Worm (Caenorhabditis elegans) whole organism, L3 larva: Measurements from ENCODE around the gene T05A8.6.

Experiments used
- R02D3.7 ChIP-seq: fragments of 150-350 bp; optimal IDR thresholded peaks from 2 replicates; lab custom pipeline; 2014; ENCODE audit warnings: missing biosample characterization, missing genetic modification characterization
- ZK546.5 ChIP-seq: sonication (generic microtip); optimal IDR thresholded peaks from 2 replicates; lab custom pipeline; 2017; ENCODE audit warnings: missing biosample characterization, missing genetic modification characterization
- ama-1 ChIP-seq: fragments of 150-350 bp; optimal IDR thresholded peaks from 2 replicates; lab custom pipeline; 2018
- ceh-82 ChIP-seq: fragments of 150-350 bp; optimal IDR thresholded peaks from 2 replicates; lab custom pipeline; 2014; ENCODE audit warnings: missing biosample characterization, missing genetic modification characterization
- daf-12 ChIP-seq: fragments of 150-350 bp; optimal IDR thresholded peaks from 2 replicates; lab custom pipeline; 2014; ENCODE audit warnings: missing biosample characterization, missing genetic modification reagents, missing genetic modification characterization
- egl-27 ChIP-seq: sonication (generic microtip); optimal IDR thresholded peaks from 4 replicates; lab custom pipeline; 2017; ENCODE audit warnings: missing biosample characterization, missing genetic modification reagents, missing genetic modification characterization
- egl-5 ChIP-seq: fragments of 150-350 bp; optimal IDR thresholded peaks from 2 replicates; lab custom pipeline; 2017; ENCODE audit warnings: missing biosample characterization, missing genetic modification reagents, missing genetic modification characterization, inconsistent platforms
- elt-1 ChIP-seq: fragments of 150-350 bp; optimal IDR thresholded peaks from 2 replicates; lab custom pipeline; 2014; ENCODE audit warnings: missing biosample characterization, missing genetic modification characterization
- elt-3 ChIP-seq, 3 experiments: fragments of 150-350 bp in 1 of 3; sonication (generic microtip) in 2 of 3; optimal IDR thresholded peaks; 2 replicates in 2 of 3; 4 replicates in 1 of 3; lab custom pipeline; 2014 to 2017; ENCODE audit warnings: missing biosample characterization in 3 of 3, missing genetic modification characterization in 3 of 3
- fkh-10 ChIP-seq: sonication (generic microtip); optimal IDR thresholded peaks from 2 replicates; lab custom pipeline; 2017; ENCODE audit warnings: missing biosample characterization, missing genetic modification reagents, missing genetic modification characterization
- fos-1 ChIP-seq: fragments of 150-350 bp; optimal IDR thresholded peaks from 2 replicates; lab custom pipeline; 2014; ENCODE audit warnings: missing biosample characterization, missing genetic modification characterization
- hmg-11 ChIP-seq: sonication (generic microtip); optimal IDR thresholded peaks from 2 replicates; lab custom pipeline; 2016; ENCODE audit warnings: missing genetic modification characterization, missing compliant biosample characterization
- jun-1 ChIP-seq: fragments of 150-350 bp; optimal IDR thresholded peaks from 2 replicates; lab custom pipeline; 2014; ENCODE audit warnings: missing biosample characterization, missing genetic modification reagents, missing genetic modification characterization
- lin-15B ChIP-seq: fragments of 150-350 bp; optimal IDR thresholded peaks from 2 replicates; lab custom pipeline; 2014; ENCODE audit warnings: missing biosample characterization, missing genetic modification characterization
- lin-39 ChIP-seq: fragments of 150-350 bp; optimal IDR thresholded peaks from 2 replicates; lab custom pipeline; 2018; ENCODE audit warnings: missing biosample characterization, missing genetic modification reagents, missing genetic modification characterization
- lsy-12 ChIP-seq: sonication (generic microtip); optimal IDR thresholded peaks from 2 replicates; lab custom pipeline; 2016; ENCODE audit warnings: mild to moderate bottlenecking, missing genetic modification characterization, missing compliant biosample characterization
- mdl-1 ChIP-seq: fragments of 150-350 bp; optimal IDR thresholded peaks from 2 replicates; lab custom pipeline; 2014; ENCODE audit warnings: missing biosample characterization, missing genetic modification characterization
- mml-1 ChIP-seq: fragments of 150-350 bp; sonication (generic microtip); optimal IDR thresholded peaks from 3 replicates; lab custom pipeline; 2014; ENCODE audit warnings: missing biosample characterization, missing genetic modification characterization
- nfya-1 ChIP-seq: sonication (generic microtip); optimal IDR thresholded peaks from 2 replicates; lab custom pipeline; 2017; ENCODE audit warnings: missing genetic modification characterization, mild to moderate bottlenecking, missing compliant biosample characterization, antibody characterized with exemption, moderate library complexity; ENCODE audit not compliant: insufficient read depth
- nhr-11 ChIP-seq: fragments of 150-350 bp; optimal IDR thresholded peaks from 2 replicates; lab custom pipeline; 2014; ENCODE audit warnings: missing biosample characterization, missing genetic modification characterization
- nhr-12 ChIP-seq: fragments of 150-350 bp; optimal IDR thresholded peaks from 2 replicates; lab custom pipeline; 2014; ENCODE audit warnings: missing biosample characterization, missing genetic modification characterization
- nhr-23 ChIP-seq: fragments of 150-350 bp; optimal IDR thresholded peaks from 2 replicates; lab custom pipeline; 2014; ENCODE audit warnings: missing biosample characterization, missing genetic modification reagents, missing genetic modification characterization
- nhr-237 ChIP-seq: fragments of 150-350 bp; optimal IDR thresholded peaks from 2 replicates; lab custom pipeline; 2014; ENCODE audit warnings: missing biosample characterization, missing genetic modification characterization
- nhr-25 ChIP-seq: sonication (generic microtip); optimal IDR thresholded peaks from 2 replicates; lab custom pipeline; 2017; ENCODE audit warnings: missing biosample characterization, missing genetic modification characterization
- nhr-43 ChIP-seq: sonication (generic microtip); optimal IDR thresholded peaks from 2 replicates; lab custom pipeline; 2016; ENCODE audit warnings: mild to moderate bottlenecking, missing genetic modification characterization, missing compliant biosample characterization; ENCODE audit not compliant: poor library complexity, severe bottlenecking
- nhr-67 ChIP-seq: fragments of 150-350 bp; optimal IDR thresholded peaks from 2 replicates; lab custom pipeline; 2014; ENCODE audit warnings: missing biosample characterization, missing genetic modification characterization
- nhr-76 ChIP-seq: fragments of 150-350 bp; sonication (generic microtip); optimal IDR thresholded peaks from 5 replicates; lab custom pipeline; 2014; ENCODE audit warnings: missing biosample characterization, missing genetic modification characterization
- nhr-77 ChIP-seq: fragments of 150-350 bp; optimal IDR thresholded peaks from 2 replicates; lab custom pipeline; 2014; ENCODE audit warnings: missing biosample characterization, missing genetic modification characterization
- pha-4 ChIP-seq: fragments of 150-350 bp; optimal IDR thresholded peaks from 2 replicates; lab custom pipeline; 2014; ENCODE audit warnings: missing biosample characterization, missing genetic modification reagents, missing genetic modification characterization
- sea-2 ChIP-seq: fragments of 150-350 bp; sonication (generic microtip); optimal IDR thresholded peaks from 4 replicates; lab custom pipeline; 2014; ENCODE audit warnings: missing biosample characterization, missing genetic modification reagents, missing genetic modification characterization
- skn-1 ChIP-seq: fragments of 150-350 bp; optimal IDR thresholded peaks from 2 replicates; lab custom pipeline; 2014; ENCODE audit warnings: missing biosample characterization, missing genetic modification characterization
- snpc-4 ChIP-seq: fragments of 150-350 bp; optimal IDR thresholded peaks from 2 replicates; lab custom pipeline; 2014; ENCODE audit warnings: missing biosample characterization, missing genetic modification characterization
- tbx-2 ChIP-seq: sonication (generic microtip); optimal IDR thresholded peaks from 2 replicates; lab custom pipeline; 2016; ENCODE audit warnings: mild to moderate bottlenecking, missing genetic modification characterization, missing compliant biosample characterization
- unc-39 ChIP-seq: sonication (generic microtip); optimal IDR thresholded peaks from 4 replicates; lab custom pipeline; 2017; ENCODE audit warnings: missing biosample characterization, missing genetic modification characterization
- unc-62 ChIP-seq: fragments of 150-350 bp; sonication (generic microtip); optimal IDR thresholded peaks from 4 replicates; lab custom pipeline; 2014; ENCODE audit warnings: missing biosample characterization, missing genetic modification reagents, missing genetic modification characterization
- ztf-11 ChIP-seq: fragments of 150-350 bp; optimal IDR thresholded peaks from 2 replicates; lab custom pipeline; 2014; ENCODE audit warnings: missing biosample characterization, missing genetic modification characterization
- ztf-4 ChIP-seq: fragments of 150-350 bp; optimal IDR thresholded peaks from 2 replicates; lab custom pipeline; 2014; ENCODE audit warnings: missing biosample characterization, missing genetic modification characterization

Gene T05A8.6

DNA sequence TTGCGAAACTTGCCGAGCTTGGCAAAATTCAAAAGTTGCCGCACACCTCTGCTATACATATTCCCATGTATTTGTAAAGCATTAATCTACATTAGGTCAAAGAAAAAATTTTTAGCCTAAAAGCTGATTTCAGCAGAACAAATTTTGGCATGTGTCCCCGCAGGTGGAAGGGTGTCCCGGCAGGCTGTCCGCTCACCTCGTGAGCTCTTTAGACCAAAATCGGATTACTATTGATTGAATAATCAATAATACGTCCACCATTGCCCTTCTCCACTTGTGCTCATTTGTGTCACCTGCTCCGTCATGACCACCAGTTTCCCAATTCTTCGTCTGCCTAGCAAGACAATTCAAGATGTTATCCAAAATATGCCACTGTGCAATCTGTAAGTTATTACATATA, 19.0 kb upstream of the T05A8.6 start, which contains the start of gene fbxb-107:
fbxb-107 (plus strand) TSS at position 297 of the 400 bp plus-strand sequence.
- TF ChIP-seq ztf-4 (tag; lab: Kevin White, UChicago) (no peak), hmg-11 (tag; lab: Kevin White, UChicago) (no peak), pha-4 (tag; lab: Kevin White, UChicago) (no peak), unc-62 (GFP tag; lab: Kevin White, UChicago) (no peak), nhr-76 (tag; lab: Kevin White, UChicago) (no peak), lin-39 (tag; lab: Kevin White, UChicago) (no peak), lsy-12 (tag; lab: Kevin White, UChicago) (no peak), daf-12 (tag; lab: Kevin White, UChicago) (no peak), nhr-23 (tag; lab: Kevin White, UChicago) (no peak), skn-1 (tag; lab: Kevin White, UChicago) (no peak), egl-27 (no peak), jun-1 (no peak), ama-1 (no peak), elt-3 (tag; optimal IDR thresholded peaks at IDR 0.05; lab: Kevin White, UChicago) (no peak)

DNA sequence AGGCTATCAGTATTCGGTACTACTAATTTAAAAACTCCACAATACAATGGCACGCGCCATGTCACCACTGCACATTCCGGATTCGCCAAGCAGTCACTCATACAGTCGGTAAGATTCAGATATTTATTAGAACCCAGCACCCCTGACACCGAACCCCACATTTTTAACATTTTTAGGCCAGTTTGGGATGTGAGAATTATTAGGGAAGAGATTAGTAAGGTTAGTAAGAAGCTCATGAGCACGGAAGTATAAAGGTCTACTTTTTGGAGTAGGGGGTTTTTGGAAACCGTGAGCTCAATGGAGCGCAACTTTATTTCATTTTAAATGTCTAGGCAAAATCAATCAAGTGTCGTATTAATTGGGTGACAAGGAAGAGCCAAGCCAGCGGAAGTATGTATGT, 18.4 kb upstream of the T05A8.6 start, which contains the start of gene F29A7.8:
F29A7.8 (minus strand) TSS at position 101 of the 400 bp plus-strand sequence.
- TF ChIP-seq R02D3.7 (tag; lab: Kevin White, UChicago) (no peak), nhr-11 (tag; lab: Kevin White, UChicago) (no peak), unc-39 (no peak), nhr-237 (tag; lab: Kevin White, UChicago) (no peak), fkh-10 (GFP tag; lab: Kevin White, UChicago) (no peak), mdl-1 (tag; lab: Kevin White, UChicago) (no peak), nhr-76 (tag; lab: Kevin White, UChicago) (no peak), elt-1 (tag; lab: Kevin White, UChicago) (no peak), ceh-82 (no peak), tbx-2 (tag; lab: Kevin White, UChicago) (no peak), fos-1 (tag; lab: Kevin White, UChicago) (no peak), sea-2 (GFP tag; lab: Kevin White, UChicago) (no peak), jun-1 (no peak), nhr-67 (no peak), egl-27 (no peak), hmg-11 (tag; lab: Kevin White, UChicago) (no peak)

DNA sequence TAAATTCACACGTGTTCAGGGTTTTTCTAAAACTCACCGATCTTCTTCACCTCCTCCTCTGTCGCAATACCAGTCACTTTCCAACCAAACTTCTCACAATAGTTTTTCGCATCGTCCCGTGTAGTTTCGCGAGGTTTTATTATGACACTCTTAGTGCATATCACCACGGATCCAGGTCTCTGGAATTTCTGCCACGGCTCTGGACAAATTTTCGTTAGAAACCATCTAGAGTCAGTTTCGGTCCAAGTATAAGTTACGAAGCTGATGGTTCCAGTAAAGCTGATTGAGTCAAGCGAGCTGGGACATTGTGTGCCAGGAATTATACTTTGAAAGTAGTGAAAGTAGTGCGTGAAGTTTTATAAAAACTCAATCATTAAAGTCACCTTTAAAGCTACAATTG, 16.8 kb upstream of the T05A8.6 start:
- TF ChIP-seq nhr-11 (tag; lab: Kevin White, UChicago) (no peak), lsy-12 (tag; lab: Kevin White, UChicago) (no peak), ZK546.5 (tag; lab: Kevin White, UChicago) (no peak), lin-15B (tag; lab: Kevin White, UChicago) (no peak), jun-1 (no peak), snpc-4 (tag; lab: Kevin White, UChicago) (no peak), tbx-2 (tag; lab: Kevin White, UChicago) (no peak), fos-1 (tag; lab: Kevin White, UChicago) (no peak), nhr-43 (no peak)

DNA sequence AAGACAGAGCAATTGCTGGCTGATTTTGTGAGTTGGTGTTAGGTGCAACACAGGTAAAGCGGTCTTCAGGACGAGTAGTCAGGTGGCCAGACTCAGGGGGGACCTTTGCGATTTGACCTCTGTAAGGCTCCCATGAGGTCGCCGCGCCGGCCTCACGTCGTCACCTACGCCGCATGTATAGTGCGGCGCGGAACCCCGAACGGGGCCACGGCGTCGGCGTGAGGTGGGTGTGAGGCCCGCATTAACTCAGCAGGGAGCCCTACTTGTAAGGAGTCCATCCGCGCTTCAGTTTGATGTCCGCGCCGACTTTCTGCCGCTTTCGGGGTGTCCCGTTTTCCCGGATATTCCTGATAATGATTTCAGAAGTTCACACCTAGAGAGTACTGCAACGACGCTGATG, 15.1 kb upstream of the T05A8.6 start:
- TF ChIP-seq nhr-11 (tag; lab: Kevin White, UChicago) (no peak), nhr-237 (tag; lab: Kevin White, UChicago) (no peak), lin-39 (tag; lab: Kevin White, UChicago) (no peak), nhr-25 (no peak), sea-2 (GFP tag; lab: Kevin White, UChicago) (no peak), nfya-1 (tag; lab: Kevin White, UChicago) (no peak), mml-1 (no peak), skn-1 (tag; lab: Kevin White, UChicago) (no peak), nhr-76 (tag; lab: Kevin White, UChicago) (no peak), daf-12 (tag; lab: Kevin White, UChicago) (no peak), nhr-77 (tag; lab: Kevin White, UChicago) (no peak), egl-5 (tag; lab: Kevin White, UChicago) (no peak), tbx-2 (tag; lab: Kevin White, UChicago) (no peak), nhr-12 (tag; lab: Kevin White, UChicago) (no peak), R02D3.7 (tag; lab: Kevin White, UChicago) (no peak), ztf-11 (tag; lab: Kevin White, UChicago) (no peak), snpc-4 (tag; lab: Kevin White, UChicago) (no peak), nhr-67 (no peak)
